Fruit fly (Drosophila melanogaster) S2 (cell line): ENCODE results near the gene Irbp.

Experiments
- CG8478 ChIP-seq: fragments of >200 bp; optimal IDR thresholded peaks from 2 replicates; lab custom pipeline; 2018
- CTCF ChIP-seq, 2 experiments: fragments of >200 bp; optimal IDR thresholded peaks; 2 replicates each; lab custom pipeline; 2018

Irbp gene

dm6 chr3R:11412371-11412770, 2.5 kb downstream of the Irbp start, which contains the start of gene Ipo9:
Gene Ipo9 (plus strand): TSS chr3R:11412522.
- TF ChIP-seq CG8478 (lab: Kevin White, UChicago) (no peak), CTCF (optimal IDR thresholded peaks at IDR 0.05; lab: Kevin White, UChicago) (no peak)

- TF ChIP-seq CG8478 (lab: Kevin White, UChicago): no peak
- no peak for TF ChIP-seq CTCF (optimal IDR thresholded peaks at IDR 0.05; lab: Kevin White, UChicago)
Measured at dm6 chr3R:11418568-11418967, 8.7 kb downstream of the Irbp start, which contains the start of the genes bumpel and CG45676. Gene bumpel (minus strand): TSS chr3R:11418668. Gene CG45676 (plus strand): TSS chr3R:11418885.

dm6 chr3R:11421643-11422122, 11.8 kb downstream of the Irbp start, which contains the start of the genes ninaG and Sptz:
Gene ninaG (minus strand): TSS chr3R:11421693.
Gene Sptz (plus strand): TSS chr3R:11422092.
- TF ChIP-seq CG8478 (lab: Kevin White, UChicago) (no peak), CTCF (optimal IDR thresholded peaks at IDR 0.05; lab: Kevin White, UChicago) (no peak)

dm6 chr3R:11429814-11430213, 20.0 kb downstream of the Irbp start, which contains the start of gene Dtd:
Gene Dtd (plus strand): TSS chr3R:11430061.
- TF ChIP-seq CTCF (optimal IDR thresholded peaks at IDR 0.05; lab: Kevin White, UChicago): no peak
- no peak for TF ChIP-seq CG8478 (lab: Kevin White, UChicago)

- TF ChIP-seq CG8478 (lab: Kevin White, UChicago) (no peak), CTCF (optimal IDR thresholded peaks at IDR 0.05; lab: Kevin White, UChicago) (no peak)
Measured at dm6 chr3R:11430307-11430706, 20.5 kb downstream of the Irbp start.

dm6 chr3R:11431395-11431977, 21.6 kb downstream of the Irbp start, which contains the start of the genes RpL24-like and CG5276:
Gene RpL24-like (minus strand): TSS chr3R:11431582.
Gene CG5276 (plus strand): TSS chr3R:11431738.
- TF ChIP-seq CG8478 (lab: Kevin White, UChicago): no peak
- peak in 1 of 2 experiments; percentile 49 for TF ChIP-seq CTCF (optimal IDR thresholded peaks at IDR 0.05; lab: Kevin White, UChicago)

dm6 chr3R:11435537-11436234, 25.8 kb downstream of the Irbp start, which contains the start of the genes Exd2 and CG5281:
Gene Exd2 (minus strand): TSS chr3R:11435703.
Gene CG5281 (plus strand): TSS chr3R:11435850.
- TF ChIP-seq CTCF (optimal IDR thresholded peaks at IDR 0.05; lab: Kevin White, UChicago) (no peak), CG8478 (lab: Kevin White, UChicago) (no peak)

- TF ChIP-seq CG8478 (lab: Kevin White, UChicago): no peak
- TF ChIP-seq CTCF (optimal IDR thresholded peaks at IDR 0.05; lab: Kevin White, UChicago): peak in 1 of 2 experiments; percentile 31
Measured at dm6 chr3R:11437528-11437927, 27.7 kb downstream of the Irbp start, which contains the start of gene CG17230. Gene CG17230 (plus strand): TSS chr3R:11437785.

- TF ChIP-seq CTCF (optimal IDR thresholded peaks at IDR 0.05; lab: Kevin White, UChicago): no peak
- TF ChIP-seq CG8478 (lab: Kevin White, UChicago): no peak
Measured at dm6 chr3R:11441038-11441437, 31.2 kb downstream of the Irbp start.

- no peak for TF ChIP-seq CG8478 (lab: Kevin White, UChicago)
- TF ChIP-seq CTCF (optimal IDR thresholded peaks at IDR 0.05; lab: Kevin White, UChicago): no peak
Measured at dm6 chr3R:11449688-11450087, 39.8 kb downstream of the Irbp start.

dm6 chr3R:11451207-11451841, 41.5 kb downstream of the Irbp start, which contains the start of gene sals:
Gene sals (minus strand): TSS chr3R:11451791.
- TF ChIP-seq CG8478 (lab: Kevin White, UChicago) (no peak), CTCF (optimal IDR thresholded peaks at IDR 0.05; lab: Kevin White, UChicago) (no peak)

dm6 chr3R:11452041-11452440, 42.2 kb downstream of the Irbp start:
- TF ChIP-seq CG8478 (lab: Kevin White, UChicago) (no peak), CTCF (optimal IDR thresholded peaks at IDR 0.05; lab: Kevin White, UChicago) (no peak)

dm6 chr3R:11454210-11454904, 44.5 kb downstream of the Irbp start:
- no peak for TF ChIP-seq CTCF (optimal IDR thresholded peaks at IDR 0.05; lab: Kevin White, UChicago)
- TF ChIP-seq CG8478 (lab: Kevin White, UChicago): no peak

- TF ChIP-seq CG8478 (lab: Kevin White, UChicago) (no peak), CTCF (optimal IDR thresholded peaks at IDR 0.05; lab: Kevin White, UChicago) (no peak)
Measured at dm6 chr3R:11456539-11456938, 46.7 kb downstream of the Irbp start.
